Fruit fly (Drosophila melanogaster): ENCODE measurements around the gene for.

Gene for

dm6 chr2L:3580668-3581172 is 76.0 kb downstream of the for start, which contains the start of gene sob (continued):
- no peak for TF ChIP-seq Eip74EF (GFP tag; optimal IDR thresholded peaks at IDR 0.05)
- no peak for TF ChIP-seq CG17912 (GFP tag; optimal IDR thresholded peaks at IDR 0.05)
- no peak for TF ChIP-seq Hr78 (GFP tag; optimal IDR thresholded peaks at IDR 0.05)
- TF ChIP-seq Bteb2 (GFP tag; optimal IDR thresholded peaks at IDR 0.05), result no peak
- no peak for TF ChIP-seq CG7556 (GFP tag; optimal IDR thresholded peaks at IDR 0.05)
- no peak for TF ChIP-seq CTCF (GFP tag; optimal IDR thresholded peaks at IDR 0.05)
- no peak for TF ChIP-seq CG18764 (GFP tag; optimal IDR thresholded peaks at IDR 0.05)
- no peak for TF ChIP-seq CG16779 (GFP tag; IDR thresholded peaks at IDR 0.05)
- no peak for TF ChIP-seq CG8765 (GFP tag; IDR thresholded peaks at IDR 0.05)
- TF ChIP-seq esg (GFP tag; conservative IDR thresholded peaks at IDR 0.05), result no peak
- TF ChIP-seq CG17385 (GFP tag; optimal IDR thresholded peaks at IDR 0.05), result peak; percentile 84
- TF ChIP-seq Six4 (GFP tag; optimal IDR thresholded peaks at IDR 0.05), result no peak
- no peak for TF ChIP-seq bigmax (GFP tag; optimal IDR thresholded peaks at IDR 0.05)
- TF ChIP-seq CG12299 (tag; optimal IDR thresholded peaks at IDR 0.05), result no peak
- TF ChIP-seq CG12104 (GFP tag; optimal IDR thresholded peaks at IDR 0.05), result no peak
- TF ChIP-seq Atf-2 (GFP tag; optimal IDR thresholded peaks at IDR 0.05), result no peak
- TF ChIP-seq CG10565 (GFP tag; optimal IDR thresholded peaks at IDR 0.05), result no peak
- TF ChIP-seq CG6683 (GFP tag; optimal IDR thresholded peaks at IDR 0.05), result no peak
- TF ChIP-seq CG18599 (GFP tag; optimal IDR thresholded peaks at IDR 0.05), result no peak
- TF ChIP-seq mam (GFP tag; optimal IDR thresholded peaks at IDR 0.05), result no peak
- TF ChIP-seq jing (GFP tag; optimal IDR thresholded peaks at IDR 0.05), result no peak
- TF ChIP-seq Rx (GFP tag; IDR thresholded peaks at IDR 0.05), result no peak
- TF ChIP-seq gt (GFP tag; IDR thresholded peaks at IDR 0.05), result no peak
- TF ChIP-seq unpg (GFP tag; optimal IDR thresholded peaks at IDR 0.05), result no peak
- no peak for TF ChIP-seq CG7271 (tag; optimal IDR thresholded peaks at IDR 0.05)
- TF ChIP-seq CG14965 (GFP tag; optimal IDR thresholded peaks at IDR 0.05; ENCODE audit: borderline replicate concordance), result no peak
- TF ChIP-seq phol (tag; optimal IDR thresholded peaks at IDR 0.05), result no peak
- no peak for TF ChIP-seq ewg (GFP tag; optimal IDR thresholded peaks at IDR 0.05)
- no peak for TF ChIP-seq gcm2 (GFP tag; optimal IDR thresholded peaks at IDR 0.05)
- no peak for TF ChIP-seq ATbp (GFP tag; optimal IDR thresholded peaks at IDR 0.05)
- TF ChIP-seq CG11695 (GFP tag; IDR thresholded peaks at IDR 0.05), result peak; percentile 59; the same call in 1 of the 3 replicates
- TF ChIP-seq CG7745 (tag; optimal IDR thresholded peaks at IDR 0.05), result no peak
- no peak for TF ChIP-seq ERR (GFP tag; optimal IDR thresholded peaks at IDR 0.05)
- peak; percentile 44; the same call in 1 of the 2 replicates for TF ChIP-seq chm (GFP tag; IDR thresholded peaks at IDR 0.05)
- no peak for TF ChIP-seq danr (GFP tag; IDR thresholded peaks at IDR 0.05)
- TF ChIP-seq CG11093 (GFP tag; IDR thresholded peaks at IDR 0.05), result no peak; the same call in 2 of the 3 replicates
- TF ChIP-seq GATAe (GFP tag; conservative IDR thresholded peaks at IDR 0.05), result no peak
- TF ChIP-seq dysf (GFP tag; IDR thresholded peaks at IDR 0.05), result no peak
- TF ChIP-seq NC2β (GFP tag; optimal IDR thresholded peaks at IDR 0.05), result no peak
- TF ChIP-seq Fer3 (tag; optimal IDR thresholded peaks at IDR 0.05), result no peak
- no peak for TF ChIP-seq CG31388 (GFP tag; optimal IDR thresholded peaks at IDR 0.05)
- no peak for TF ChIP-seq Ravus (GFP tag; IDR thresholded peaks at IDR 0.05)
- TF ChIP-seq CG13287 (GFP tag; IDR thresholded peaks at IDR 0.05; ENCODE audit: partially characterized antibody), result peak; percentile 63
- no peak for TF ChIP-seq Gsc (GFP tag; IDR thresholded peaks at IDR 0.05)
- no peak for TF ChIP-seq CG11398 (GFP tag; optimal IDR thresholded peaks at IDR 0.05)
- no peak for TF ChIP-seq salm (tag; optimal IDR thresholded peaks at IDR 0.05)
- no peak for TF ChIP-seq pzg (GFP tag; optimal IDR thresholded peaks at IDR 0.05)
- TF ChIP-seq CG4328 (GFP tag; optimal IDR thresholded peaks at IDR 0.05), result no peak
- peak; percentile 33; the same call in 1 of the 2 replicates for TF ChIP-seq seq (GFP tag; IDR thresholded peaks at IDR 0.05)
- peak; percentile 55 for TF ChIP-seq Scr (GFP tag; IDR thresholded peaks at IDR 0.05; ENCODE audit: partially characterized antibody)
- no peak for TF ChIP-seq Aef1 (GFP tag; IDR thresholded peaks at IDR 0.05)
- TF ChIP-seq CG11560 (tag; IDR thresholded peaks at IDR 0.05), result no peak
